Worm (Caenorhabditis elegans): ENCODE data around the gene wrt-2.

Gene wrt-2

DNA sequence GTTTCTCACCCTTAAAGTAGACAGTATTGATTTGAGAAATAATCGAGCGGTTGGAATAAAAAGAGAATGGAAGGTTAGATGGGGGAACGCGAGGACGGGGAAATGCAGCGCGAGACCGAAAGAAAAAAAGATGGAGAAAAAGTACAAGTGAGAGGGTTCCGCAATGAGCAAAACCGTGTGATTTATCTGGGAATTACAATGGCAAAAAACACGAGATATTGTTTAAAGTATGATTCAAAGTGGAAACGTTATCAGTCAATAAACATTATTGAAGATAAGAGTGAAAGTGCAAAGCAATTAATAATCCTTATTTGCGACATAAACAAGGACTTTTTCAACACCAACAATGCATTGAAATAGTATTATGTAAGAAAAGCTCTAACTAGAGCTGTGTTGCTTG, 8.0 kb upstream of the wrt-2 start, which contains the start of gene ztf-13 (continued):
- TF ChIP-seq aha-1 (tag) = peak; percentile 67

DNA sequence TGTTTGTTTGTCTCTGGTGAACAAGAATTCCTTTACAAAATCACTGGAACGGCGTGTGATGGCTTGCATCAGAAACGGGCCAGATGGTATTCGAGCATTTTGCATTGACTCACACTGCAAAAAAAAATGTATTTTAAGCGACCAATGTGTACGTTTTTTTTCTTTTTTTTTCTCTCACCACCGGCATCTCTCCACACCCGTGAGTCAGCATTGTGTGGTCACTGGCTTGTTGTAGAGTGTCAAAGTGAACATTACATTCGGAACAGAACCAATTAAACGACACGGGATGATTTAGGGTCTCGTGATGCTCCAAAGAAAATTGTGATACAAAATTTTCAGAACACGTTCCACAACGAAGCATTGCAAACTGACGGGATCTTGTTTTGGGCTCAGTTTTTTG, 7.4 kb upstream of the wrt-2 start:
- no peak for TF ChIP-seq nhr-48 (tag; optimal IDR thresholded peaks at IDR 0.05)
- TF ChIP-seq pha-4 (GFP tag; IDR thresholded peaks at IDR 0.05) = no peak
- TF ChIP-seq pha-4 (tag; optimal IDR thresholded peaks at IDR 0.05) = peak; percentile 83
- peak; percentile 3 for TF ChIP-seq mep-1 (tag; optimal IDR thresholded peaks at IDR 0.05)
- TF ChIP-seq lsy-2 (tag; optimal IDR thresholded peaks at IDR 0.05) = peak in 1 of 2 experiments; percentile 20
- TF ChIP-seq lin-29 (GFP tag; IDR thresholded peaks at IDR 0.05) = no peak
- TF ChIP-seq duxl-1 (tag; optimal IDR thresholded peaks at IDR 0.05; ENCODE audit: poor library complexity) = no peak
- TF ChIP-seq nhr-6 (tag; optimal IDR thresholded peaks at IDR 0.05) = peak; percentile 67
- peak; percentile 72 for TF ChIP-seq hlh-30 (tag; optimal IDR thresholded peaks at IDR 0.05; ENCODE audit: insufficient read depth)
- no peak for TF ChIP-seq mxl-2 (GFP tag; conservative IDR thresholded peaks at IDR 0.05)
- 0 out of 2 replicates have a peak, but pooled peaks have one; percentile 23 for TF ChIP-seq tra-1 (GFP tag; IDR thresholded peaks at IDR 0.05)
- peak; percentile 7 for TF ChIP-seq nhr-28 (tag; optimal IDR thresholded peaks at IDR 0.05)
- TF ChIP-seq saeg-2 (GFP tag; IDR thresholded peaks at IDR 0.05) = no peak
- TF ChIP-seq T26A8.4 (GFP tag; IDR thresholded peaks at IDR 0.05) = 0 out of 2 replicates have a peak, but pooled peaks have one; percentile 17
- no peak for TF ChIP-seq nhr-25 (tag; optimal IDR thresholded peaks at IDR 0.05; ENCODE audit: borderline replicate concordance, insufficient read depth)
- TF ChIP-seq mes-2 (tag; optimal IDR thresholded peaks at IDR 0.05; ENCODE audit: poor library complexity, severe bottlenecking) = peak; percentile 63
- TF ChIP-seq hlh-11 (tag; optimal IDR thresholded peaks at IDR 0.05) = peak; percentile 37
- TF ChIP-seq dve-1 (tag; optimal IDR thresholded peaks at IDR 0.05; ENCODE audit: insufficient read depth) = peak; percentile 28
- TF ChIP-seq unc-62 (GFP tag; optimal IDR thresholded peaks at IDR 0.05 in 1 of 2) = peak in 1 of 2 experiments; percentile 18
- TF ChIP-seq unc-62 (tag; optimal IDR thresholded peaks at IDR 0.05) = no peak

DNA sequence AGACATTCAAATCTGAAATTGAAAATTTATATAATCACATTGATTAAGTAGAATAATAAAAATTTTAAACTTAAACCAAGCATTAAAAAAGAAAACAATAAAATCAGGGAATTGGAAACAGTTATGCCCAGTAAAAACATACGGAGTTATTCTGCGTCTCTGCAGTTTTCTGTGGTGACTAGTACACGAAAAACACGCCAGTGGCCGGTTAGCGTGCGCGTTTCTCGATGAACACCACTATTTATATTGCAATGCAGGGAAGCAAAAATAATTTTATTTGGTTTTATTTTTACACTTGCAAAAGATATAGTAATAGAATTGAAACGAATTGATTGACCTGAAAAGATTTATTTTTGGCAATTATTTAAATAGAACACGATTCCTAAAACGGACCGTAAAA, 5.7 kb upstream of the wrt-2 start, which contains the start of gene sec-3:
TSS of gene sec-3 (minus strand) at position 21 of the 400 bp plus-strand sequence.
- no peak for TF ChIP-seq tag-97 (GFP tag; IDR thresholded peaks at IDR 0.05)
- TF ChIP-seq F26F4.8 (GFP tag; conservative IDR thresholded peaks at IDR 0.05) = no peak
- TF ChIP-seq ceh-62 (tag; optimal IDR thresholded peaks at IDR 0.05) = no peak
- peak; percentile 12 for TF ChIP-seq lin-15B (tag; optimal IDR thresholded peaks at IDR 0.05)
- no peak for TF ChIP-seq set-16 (GFP tag; IDR thresholded peaks at IDR 0.05)
- TF ChIP-seq F49E8.2 (tag; optimal IDR thresholded peaks at IDR 0.05; ENCODE audit: borderline replicate concordance) = no peak
- TF ChIP-seq nhr-10 (tag; optimal IDR thresholded peaks at IDR 0.05) = no peak
- TF ChIP-seq lsy-2 (tag; optimal IDR thresholded peaks at IDR 0.05) = peak in 1 of 2 experiments; percentile 92
- TF ChIP-seq mxl-2 (GFP tag; conservative IDR thresholded peaks at IDR 0.05) = no peak
- TF ChIP-seq nhr-111 (GFP tag; optimal IDR thresholded peaks at IDR 0.05) = no peak
- TF ChIP-seq ama-1 (optimal IDR thresholded peaks at IDR 0.05) = peak; percentile 15
- peak; percentile 94 for TF ChIP-seq mep-1 (tag; optimal IDR thresholded peaks at IDR 0.05)
- peak; percentile 53; the same call in 1 of the 2 replicates for TF ChIP-seq php-3 (GFP tag; IDR thresholded peaks at IDR 0.05)
- TF ChIP-seq arid-1 (GFP tag; conservative IDR thresholded peaks at IDR 0.05) = peak; percentile 80
- no peak for TF ChIP-seq gei-8 (GFP tag; optimal IDR thresholded peaks at IDR 0.05)
- peak; percentile 75 for TF ChIP-seq nhr-28 (tag; optimal IDR thresholded peaks at IDR 0.05)
- TF ChIP-seq nhr-25 (tag; optimal IDR thresholded peaks at IDR 0.05; ENCODE audit: borderline replicate concordance, insufficient read depth) = peak; percentile 81
- peak; percentile 62 for TF ChIP-seq mxl-3 (GFP tag; optimal IDR thresholded peaks at IDR 0.05)
- TF ChIP-seq zag-1 (tag; optimal IDR thresholded peaks at IDR 0.05) = no peak
- peak; percentile 11 to 66 for TF ChIP-seq mdl-1 (tag; optimal IDR thresholded peaks at IDR 0.05)
- TF ChIP-seq Y5F2A.4 (GFP tag; optimal IDR thresholded peaks at IDR 0.05) = no peak
- no peak for TF ChIP-seq attf-4 (tag; optimal IDR thresholded peaks at IDR 0.05)
- no peak for TF ChIP-seq fos-1 (tag; optimal IDR thresholded peaks at IDR 0.05)
- TF ChIP-seq R02D3.7 (tag; optimal IDR thresholded peaks at IDR 0.05) = no peak
- 0 out of 2 replicates have a peak, but pooled peaks have one; percentile 45 for TF ChIP-seq saeg-2 (GFP tag; IDR thresholded peaks at IDR 0.05)
- peak; percentile 93 for TF ChIP-seq hlh-11 (tag; optimal IDR thresholded peaks at IDR 0.05)
- TF ChIP-seq zip-2 (tag; optimal IDR thresholded peaks at IDR 0.05) = no peak
- TF ChIP-seq daf-19 (GFP tag; conservative IDR thresholded peaks at IDR 0.05) = peak; percentile 75; the same call in 1 of the 2 replicates
- TF ChIP-seq mdt-29 (GFP tag; IDR thresholded peaks at IDR 0.05) = no peak
- peak; percentile 88 for TF ChIP-seq rbr-2 (tag; optimal IDR thresholded peaks at IDR 0.05)
- no peak for TF ChIP-seq F44E2.7 (GFP tag; IDR thresholded peaks at IDR 0.05)
- TF ChIP-seq ZK546.5 (tag; optimal IDR thresholded peaks at IDR 0.05) = no peak
- no peak for TF ChIP-seq D1046.2 (GFP tag; IDR thresholded peaks at IDR 0.05)
- peak; percentile 96 for TF ChIP-seq dve-1 (tag; optimal IDR thresholded peaks at IDR 0.05; ENCODE audit: insufficient read depth)

All from whole organism, L4 larva.